Worm (Caenorhabditis elegans) whole organism, early embryonic: ENCODE measurements around the gene glit-1.

Experiments
- B0310.2 ChIP-seq: sonication (generic microtip); optimal IDR thresholded peaks from 2 replicates; lab custom pipeline; 2016; ENCODE audit warnings: mild to moderate bottlenecking, missing genetic modification characterization, missing compliant biosample characterization
- F13C5.2 ChIP-seq: sonication (generic microtip); optimal IDR thresholded peaks from 2 replicates; lab custom pipeline; 2017; ENCODE audit warnings: mild to moderate bottlenecking, missing genetic modification characterization, inconsistent platforms, missing compliant biosample characterization
- aly-1 ChIP-seq: sonication (generic microtip); optimal IDR thresholded peaks from 2 replicates; lab custom pipeline; 2016; ENCODE audit warnings: missing genetic modification characterization, missing compliant biosample characterization
- ama-1 ChIP-seq: fragments of 150-350 bp; optimal IDR thresholded peaks from 2 replicates; lab custom pipeline; 2014
- ceh-13 ChIP-seq: fragments of 200-800 bp; sonication (Bioruptor generic); optimal IDR thresholded peaks from 2 replicates; lab custom pipeline; 2018; ENCODE audit warnings: mild to moderate bottlenecking, missing genetic modification characterization, missing compliant biosample characterization
- ceh-36 ChIP-seq: sonication (generic microtip); optimal IDR thresholded peaks from 2 replicates; lab custom pipeline; 2016; ENCODE audit warnings: missing genetic modification characterization, inconsistent platforms, missing compliant biosample characterization
- ets-7 ChIP-seq: sonication (generic microtip); optimal IDR thresholded peaks from 2 replicates; lab custom pipeline; 2016; ENCODE audit warnings: missing genotype, missing genetic modification characterization, missing compliant biosample characterization
- flt-1 ChIP-seq: fragments of 200-800 bp; sonication (Bioruptor generic); IDR thresholded peaks from 2 replicates; pipeline ENCODE4 v1.3.6; 2022; ENCODE audit warnings: missing genetic modification characterization, missing compliant biosample characterization
- hmbx-1 ChIP-seq: sonication (generic microtip); optimal IDR thresholded peaks from 2 replicates; lab custom pipeline; 2016; ENCODE audit warnings: mild to moderate bottlenecking, missing genetic modification characterization, missing compliant biosample characterization
- hmg-4 ChIP-seq: fragments of 200-800 bp; sonication (Bioruptor generic); optimal IDR thresholded peaks from 2 replicates; lab custom pipeline; 2018; ENCODE audit warnings: mild to moderate bottlenecking, missing genetic modification characterization, missing compliant biosample characterization
- hnd-1 ChIP-seq: sonication (generic microtip); optimal IDR thresholded peaks from 2 replicates; lab custom pipeline; 2016; ENCODE audit warnings: missing genetic modification characterization, missing compliant biosample characterization
- pes-1 ChIP-seq: fragments of 200-800 bp; sonication (Bioruptor generic); IDR thresholded peaks from 2 replicates; pipeline ENCODE4 v1.3.6; 2022; ENCODE audit warnings: missing genetic modification reagents, missing genetic modification characterization, missing compliant biosample characterization
- scrt-1 ChIP-seq: fragments of 200-800 bp; sonication (Bioruptor generic); IDR thresholded peaks from 2 replicates; pipeline ENCODE4 v1.3.6; 2022; ENCODE audit warnings: missing genetic modification characterization, missing compliant biosample characterization
- sea-1 ChIP-seq: fragments of 200-800 bp; sonication (Bioruptor generic); conservative IDR thresholded peaks from 2 replicates; pipeline ENCODE4 v1.3.6; 2022; ENCODE audit warnings: missing genetic modification characterization, missing compliant biosample characterization
- tbx-11 ChIP-seq: fragments of 200-800 bp; sonication (Bioruptor generic); IDR thresholded peaks from 2 replicates; pipeline ENCODE4 v1.3.6; 2022; ENCODE audit warnings: missing genetic modification characterization, missing compliant biosample characterization
- tbx-37 ChIP-seq: fragments of 200-800 bp; sonication (Bioruptor generic); conservative IDR thresholded peaks from 2 replicates; pipeline ENCODE4 v1.3.6; 2022; ENCODE audit warnings: missing genetic modification reagents, missing genetic modification characterization, missing compliant biosample characterization
- tra-4 ChIP-seq: sonication (generic microtip); optimal IDR thresholded peaks from 2 replicates; lab custom pipeline; 2017; ENCODE audit warnings: missing genetic modification characterization, missing compliant biosample characterization

The glit-1 gene

ce11 chrX:4673165-4673756 is 38.8 kb upstream of the glit-1 start, which contains the start of gene tmem-135:
Gene tmem-135, plus strand, starts transcription at chrX:4673706.
- no peak for TF ChIP-seq scrt-1
- no peak for TF ChIP-seq tra-4 (tag; lab: Kevin White, UChicago)
- TF ChIP-seq aly-1 (tag; lab: Kevin White, UChicago): no peak
- no peak for TF ChIP-seq tbx-37
- no peak for TF ChIP-seq hnd-1 (tag; lab: Kevin White, UChicago)
- TF ChIP-seq sea-1: no peak
- no peak for TF ChIP-seq tbx-11
- no peak for TF ChIP-seq ama-1 (lab: Kevin White, UChicago)
- no peak for TF ChIP-seq hmbx-1 (tag; lab: Kevin White, UChicago)

DNA sequence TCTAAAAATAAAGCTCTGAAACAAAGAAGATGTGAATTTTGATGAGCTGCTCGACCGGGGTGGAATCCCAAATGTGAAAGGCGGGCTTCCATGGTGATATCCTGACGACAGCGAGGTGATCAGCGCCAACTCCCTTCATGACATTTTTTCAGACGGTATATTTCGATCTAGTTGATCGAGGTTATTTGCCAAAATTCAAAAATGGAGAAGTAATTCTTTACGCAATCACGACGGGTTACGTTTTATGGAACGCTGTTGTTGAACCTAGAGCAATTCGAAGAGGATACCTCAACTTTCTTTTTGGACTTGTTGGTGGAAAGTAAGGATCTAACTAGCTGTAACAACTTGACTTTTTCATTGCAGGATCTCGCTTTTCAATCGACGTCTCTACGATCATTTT is 35.4 kb upstream of the glit-1 start:
- TF ChIP-seq tbx-37: no peak
- no peak for TF ChIP-seq scrt-1
- no peak for TF ChIP-seq hmg-4 (GFP tag; lab: Kevin White, UChicago)
- TF ChIP-seq tra-4 (tag; lab: Kevin White, UChicago): no peak
- no peak for TF ChIP-seq ceh-36 (tag; lab: Kevin White, UChicago)
- TF ChIP-seq B0310.2 (tag; lab: Kevin White, UChicago): no peak
- TF ChIP-seq ceh-13 (GFP tag; lab: Kevin White, UChicago): no peak
- no peak for TF ChIP-seq sea-1
- TF ChIP-seq ama-1 (lab: Kevin White, UChicago): no peak
- TF ChIP-seq F13C5.2: no peak
- no peak for TF ChIP-seq pes-1 (GFP tag; lab: Robert Waterston, UW)
- TF ChIP-seq aly-1 (tag; lab: Kevin White, UChicago): no peak
- no peak for TF ChIP-seq flt-1 (GFP tag; lab: Robert Waterston, UW)
- TF ChIP-seq hnd-1 (tag; lab: Kevin White, UChicago): no peak
- no peak for TF ChIP-seq ets-7
- no peak for TF ChIP-seq hmbx-1 (tag; lab: Kevin White, UChicago)

DNA sequence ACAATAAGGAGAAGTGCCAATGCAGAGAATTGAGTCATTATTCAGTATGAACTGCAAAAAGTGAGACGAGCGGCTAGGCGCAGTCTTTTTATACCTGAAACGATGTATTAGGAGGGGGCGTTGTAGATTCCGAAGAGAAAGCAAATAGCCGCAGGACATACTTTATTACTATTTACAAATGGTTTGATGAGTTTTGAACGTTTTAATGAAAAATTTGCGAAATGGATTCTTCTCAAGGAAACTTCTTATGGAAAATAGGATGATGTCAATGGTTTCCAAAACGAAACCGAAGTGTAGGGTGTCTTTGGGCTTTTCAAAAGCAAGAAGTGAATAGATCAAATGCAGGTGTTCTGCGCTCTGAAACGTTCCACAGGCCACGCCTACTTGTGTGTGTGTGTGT is 34.0 kb upstream of the glit-1 start, which contains the start of gene flp-11:
Gene flp-11 (minus strand): TSS at position 101 of the 400 bp plus-strand sequence.
- TF ChIP-seq flt-1 (GFP tag; lab: Robert Waterston, UW) (no peak), tra-4 (tag; lab: Kevin White, UChicago) (no peak), hnd-1 (tag; lab: Kevin White, UChicago) (no peak), pes-1 (GFP tag; lab: Robert Waterston, UW) (no peak), aly-1 (tag; lab: Kevin White, UChicago) (no peak), B0310.2 (tag; lab: Kevin White, UChicago) (no peak), tbx-11 (no peak), scrt-1 (no peak), F13C5.2 (no peak), tbx-37 (no peak), ama-1 (lab: Kevin White, UChicago) (no peak), hmg-4 (GFP tag; lab: Kevin White, UChicago) (no peak), ceh-36 (tag; lab: Kevin White, UChicago) (no peak), ceh-13 (GFP tag; lab: Kevin White, UChicago) (no peak), sea-1 (no peak), ets-7 (no peak), hmbx-1 (tag; lab: Kevin White, UChicago) (no peak)

DNA sequence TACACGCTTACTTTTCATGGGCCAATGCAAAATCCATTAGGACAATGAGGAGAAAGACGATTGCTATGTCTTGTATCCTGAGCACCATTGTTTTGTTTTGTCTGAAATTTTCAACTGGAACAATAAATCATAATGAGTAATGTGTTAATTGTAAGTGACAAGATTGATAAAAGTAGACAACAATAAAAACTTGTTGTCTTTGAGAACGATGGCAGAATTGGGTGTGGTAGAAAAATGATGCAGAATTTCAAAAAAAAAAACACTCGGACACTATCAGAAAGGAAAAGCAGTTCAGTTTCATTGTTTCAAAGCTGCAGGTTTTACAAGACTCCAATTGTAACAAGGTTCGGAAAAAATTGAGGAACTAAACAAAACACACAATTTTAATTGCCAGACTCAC is 29.5 kb upstream of the glit-1 start, which contains the start of gene K02G10.15:
Gene K02G10.15 (minus strand): TSS at position 101 of the 400 bp plus-strand sequence.
- TF ChIP-seq sea-1 (no peak), scrt-1 (no peak), ama-1 (lab: Kevin White, UChicago) (no peak), aly-1 (tag; lab: Kevin White, UChicago) (no peak), F13C5.2 (no peak), ceh-13 (GFP tag; lab: Kevin White, UChicago) (no peak), tbx-37 (no peak), flt-1 (GFP tag; lab: Robert Waterston, UW) (no peak), hnd-1 (tag; lab: Kevin White, UChicago) (no peak), hmbx-1 (tag; lab: Kevin White, UChicago) (no peak), tra-4 (tag; lab: Kevin White, UChicago) (no peak), tbx-11 (no peak), hmg-4 (GFP tag; lab: Kevin White, UChicago) (no peak), B0310.2 (tag; lab: Kevin White, UChicago) (no peak), ets-7 (no peak), ceh-36 (tag; lab: Kevin White, UChicago) (no peak), pes-1 (GFP tag; lab: Robert Waterston, UW) (no peak)

- no peak for TF ChIP-seq F13C5.2
- no peak for TF ChIP-seq sea-1
- no peak for TF ChIP-seq pes-1 (GFP tag; lab: Robert Waterston, UW)
- no peak for TF ChIP-seq tbx-11
- no peak for TF ChIP-seq ama-1 (lab: Kevin White, UChicago)
- no peak for TF ChIP-seq scrt-1
- no peak for TF ChIP-seq ceh-13 (GFP tag; lab: Kevin White, UChicago)
- TF ChIP-seq ets-7: no peak
- TF ChIP-seq tbx-37: no peak
- TF ChIP-seq tra-4 (tag; lab: Kevin White, UChicago): no peak
- no peak for TF ChIP-seq hmbx-1 (tag; lab: Kevin White, UChicago)
- TF ChIP-seq B0310.2 (tag; lab: Kevin White, UChicago): no peak
- TF ChIP-seq aly-1 (tag; lab: Kevin White, UChicago): no peak
- TF ChIP-seq hmg-4 (GFP tag; lab: Kevin White, UChicago): no peak
- TF ChIP-seq flt-1 (GFP tag; lab: Robert Waterston, UW): no peak
- TF ChIP-seq ceh-36 (tag; lab: Kevin White, UChicago): no peak
- no peak for TF ChIP-seq hnd-1 (tag; lab: Kevin White, UChicago)
Observed at ce11 chrX:4685579-4685978, 26.5 kb upstream of the glit-1 start.

ce11 chrX:4691148-4691773 is 20.8 kb upstream of the glit-1 start, which contains the start of gene K02G10.5:
Gene K02G10.5, minus strand, starts transcription at chrX:4691198.
- no peak for TF ChIP-seq F13C5.2
- no peak for TF ChIP-seq tbx-11
- no peak for TF ChIP-seq aly-1 (tag; lab: Kevin White, UChicago)
- TF ChIP-seq ceh-13 (GFP tag; lab: Kevin White, UChicago): no peak
- no peak for TF ChIP-seq hnd-1 (tag; lab: Kevin White, UChicago)
- no peak for TF ChIP-seq hmg-4 (GFP tag; lab: Kevin White, UChicago)
- TF ChIP-seq hmbx-1 (tag; lab: Kevin White, UChicago): no peak
- TF ChIP-seq sea-1: no peak
- TF ChIP-seq pes-1 (GFP tag; lab: Robert Waterston, UW): no peak
- TF ChIP-seq flt-1 (GFP tag; lab: Robert Waterston, UW): no peak
- no peak for TF ChIP-seq tbx-37
- TF ChIP-seq ets-7: no peak
